Worm (Caenorhabditis elegans) whole organism, L4 larva: ENCODE results near the gene Y17D7C.2.

Experiments
- D1046.2 ChIP-seq: fragments of 200-800 bp; sonication (Bioruptor generic); IDR thresholded peaks from 2 replicates; pipeline ENCODE4 v1.3.6; 2022; ENCODE audit warnings: missing genetic modification characterization, missing compliant biosample characterization
- F37D6.2 ChIP-seq: sonication (generic microtip); optimal IDR thresholded peaks from 2 replicates; lab custom pipeline; 2016; ENCODE audit warnings: mild to moderate bottlenecking, missing genetic modification characterization, missing compliant biosample characterization
- F44E2.7 ChIP-seq: fragments of 200-800 bp; sonication (Bioruptor generic); IDR thresholded peaks from 2 replicates; pipeline ENCODE4 v2.1.2; 2022; ENCODE audit warnings: missing genetic modification characterization, missing compliant biosample characterization
- F49E8.2 ChIP-seq: sonication (generic microtip); optimal IDR thresholded peaks from 2 replicates; lab custom pipeline; 2016; ENCODE audit warnings: missing compliant biosample characterization, mild to moderate bottlenecking, missing genetic modification characterization, borderline replicate concordance
- R02D3.7 ChIP-seq: fragments of 150-350 bp; sonication (generic microtip); optimal IDR thresholded peaks from 3 replicates; lab custom pipeline; 2014; ENCODE audit warnings: missing biosample characterization, missing genetic modification characterization
- Y48G9A.11 ChIP-seq: fragments of 200-800 bp; sonication (Bioruptor generic); IDR thresholded peaks from 2 replicates; pipeline ENCODE4 v1.3.6; 2022; ENCODE audit warnings: missing genetic modification reagents, missing genetic modification characterization, missing compliant biosample characterization
- Y75B8A.6 ChIP-seq: fragments of 200-800 bp; sonication (Bioruptor generic); IDR thresholded peaks from 2 replicates; pipeline ENCODE4 v1.3.6; 2022; ENCODE audit warnings: missing genetic modification reagents, missing genetic modification characterization, missing compliant biosample characterization
- arid-1 ChIP-seq: fragments of 200-800 bp; sonication (Bioruptor generic); conservative IDR thresholded peaks from 2 replicates; pipeline ENCODE4 v1.3.6; 2022; ENCODE audit warnings: missing genetic modification reagents, missing genetic modification characterization, missing compliant biosample characterization
- attf-4 ChIP-seq: sonication (generic microtip); optimal IDR thresholded peaks from 3 replicates; lab custom pipeline; 2017; ENCODE audit warnings: missing biosample characterization, missing genetic modification characterization
- ceh-20 ChIP-seq: fragments of 200-800 bp; sonication (Bioruptor generic); IDR thresholded peaks from 2 replicates; pipeline ENCODE4 v1.3.6; 2022; ENCODE audit warnings: missing genetic modification reagents, missing genetic modification characterization, missing compliant biosample characterization
- ceh-44 ChIP-seq: fragments of 200-800 bp; sonication (Bioruptor generic); IDR thresholded peaks from 2 replicates; pipeline ENCODE4 v1.3.6; 2022; ENCODE audit warnings: missing genetic modification reagents, missing genetic modification characterization, missing compliant biosample characterization
- ceh-62 ChIP-seq: sonication (generic microtip); optimal IDR thresholded peaks from 2 replicates; lab custom pipeline; 2017; ENCODE audit warnings: missing biosample characterization, missing genetic modification characterization
- ceh-82 ChIP-seq: sonication (generic microtip); optimal IDR thresholded peaks from 2 replicates; lab custom pipeline; 2017; ENCODE audit warnings: missing biosample characterization, missing genetic modification characterization
- ces-1 ChIP-seq: fragments of 150-350 bp; sonication (generic microtip); optimal IDR thresholded peaks from 4 replicates; lab custom pipeline; 2014; ENCODE audit warnings: missing biosample characterization, missing genetic modification reagents, missing genetic modification characterization
- dmd-9 ChIP-seq: fragments of 200-800 bp; sonication (Bioruptor generic); IDR thresholded peaks from 2 replicates; pipeline ENCODE4 v1.3.6; 2022; ENCODE audit warnings: missing genetic modification reagents, missing genetic modification characterization, missing compliant biosample characterization
- hif-1 ChIP-seq, 2 experiments: sonication (generic microtip); optimal IDR thresholded peaks; 2 replicates each; lab custom pipeline; 2016 to 2017; ENCODE audit warnings: missing compliant biosample characterization in 2 of 2, missing genetic modification characterization in 2 of 2, missing genetic modification reagents in 2 of 2, missing genotype in 2 of 2, mild to moderate bottlenecking in 1 of 2
- hlh-30 ChIP-seq: sonication (generic microtip); optimal IDR thresholded peaks from 2 replicates; lab custom pipeline; 2017; ENCODE audit warnings: antibody characterized with exemption, mild to moderate bottlenecking, missing genetic modification characterization, missing compliant biosample characterization; ENCODE audit not compliant: insufficient read depth
- lin-15B ChIP-seq: fragments of 150-350 bp; sonication (generic microtip); optimal IDR thresholded peaks from 3 replicates; lab custom pipeline; 2014; ENCODE audit warnings: missing biosample characterization, missing genetic modification characterization
- lin-39 ChIP-seq: fragments of 150-350 bp; optimal IDR thresholded peaks from 2 replicates; lab custom pipeline; 2014; ENCODE audit warnings: missing biosample characterization, missing genetic modification reagents, missing genetic modification characterization
- lsy-2 ChIP-seq, 2 experiments: fragments of 150-350 bp in 1 of 2; sonication (generic microtip) in 1 of 2; optimal IDR thresholded peaks; 2 replicates each; lab custom pipeline; 2014 to 2017; ENCODE audit warnings: missing biosample characterization in 2 of 2, missing genetic modification characterization in 2 of 2
- mep-1 ChIP-seq: fragments of 150-350 bp; sonication (generic microtip); optimal IDR thresholded peaks from 3 replicates; lab custom pipeline; 2014; ENCODE audit warnings: missing biosample characterization, missing genetic modification characterization
- mes-2 ChIP-seq: sonication (generic microtip); optimal IDR thresholded peaks from 2 replicates; lab custom pipeline; 2016; ENCODE audit warnings: missing genotype, mild to moderate bottlenecking, missing genetic modification characterization, missing compliant biosample characterization; ENCODE audit not compliant: poor library complexity, severe bottlenecking
- nhr-11 ChIP-seq: fragments of 150-350 bp; optimal IDR thresholded peaks from 2 replicates; lab custom pipeline; 2014; ENCODE audit warnings: missing biosample characterization, missing genetic modification characterization
- nhr-111 ChIP-seq: fragments of 200-800 bp; sonication (Bioruptor generic); optimal IDR thresholded peaks from 2 replicates; lab custom pipeline; 2018; ENCODE audit warnings: mild to moderate bottlenecking, missing genetic modification characterization, missing compliant biosample characterization
- nhr-6 ChIP-seq: fragments of 150-350 bp; optimal IDR thresholded peaks from 2 replicates; lab custom pipeline; 2014; ENCODE audit warnings: missing biosample characterization, missing genetic modification characterization
- sdz-12 ChIP-seq: fragments of 200-800 bp; sonication (Bioruptor generic); optimal IDR thresholded peaks from 2 replicates; lab custom pipeline; 2018; ENCODE audit warnings: mild to moderate bottlenecking, missing genetic modification characterization, missing compliant biosample characterization
- set-16 ChIP-seq: fragments of 200-800 bp; sonication (Bioruptor generic); IDR thresholded peaks from 2 replicates; pipeline ENCODE4 v1.3.6; 2022; ENCODE audit warnings: missing genetic modification reagents, missing genetic modification characterization, missing compliant biosample characterization
- snpc-1.2 ChIP-seq: fragments of 200-800 bp; sonication (Bioruptor generic); IDR thresholded peaks from 2 replicates; pipeline ENCODE4 v1.3.6; 2022; ENCODE audit warnings: missing genetic modification reagents, missing genetic modification characterization, missing compliant biosample characterization
- spr-1 ChIP-seq: sonication (generic microtip); optimal IDR thresholded peaks from 2 replicates; lab custom pipeline; 2016; ENCODE audit warnings: mild to moderate bottlenecking, missing genetic modification characterization, missing compliant biosample characterization
- spr-3 ChIP-seq: fragments of 200-800 bp; sonication (Bioruptor generic); optimal IDR thresholded peaks from 2 replicates; lab custom pipeline; 2018; ENCODE audit warnings: mild to moderate bottlenecking, missing genetic modification characterization, missing compliant biosample characterization
- tag-97 ChIP-seq: fragments of 200-800 bp; sonication (Bioruptor generic); IDR thresholded peaks from 2 replicates; pipeline ENCODE4 v1.3.6; 2022; ENCODE audit warnings: missing genetic modification characterization, missing compliant biosample characterization
- vab-7 ChIP-seq: fragments of 200-800 bp; sonication (Bioruptor generic); IDR thresholded peaks from 2 replicates; pipeline ENCODE4 v1.3.6; 2022; ENCODE audit warnings: missing genetic modification reagents, missing genetic modification characterization, missing compliant biosample characterization
- zfp-3 ChIP-seq: fragments of 200-800 bp; sonication (Bioruptor generic); conservative IDR thresholded peaks from 2 replicates; pipeline ENCODE4 v1.3.6; 2022; ENCODE audit warnings: missing genetic modification reagents, missing genetic modification characterization, missing compliant biosample characterization

Y17D7C.2 gene

DNA sequence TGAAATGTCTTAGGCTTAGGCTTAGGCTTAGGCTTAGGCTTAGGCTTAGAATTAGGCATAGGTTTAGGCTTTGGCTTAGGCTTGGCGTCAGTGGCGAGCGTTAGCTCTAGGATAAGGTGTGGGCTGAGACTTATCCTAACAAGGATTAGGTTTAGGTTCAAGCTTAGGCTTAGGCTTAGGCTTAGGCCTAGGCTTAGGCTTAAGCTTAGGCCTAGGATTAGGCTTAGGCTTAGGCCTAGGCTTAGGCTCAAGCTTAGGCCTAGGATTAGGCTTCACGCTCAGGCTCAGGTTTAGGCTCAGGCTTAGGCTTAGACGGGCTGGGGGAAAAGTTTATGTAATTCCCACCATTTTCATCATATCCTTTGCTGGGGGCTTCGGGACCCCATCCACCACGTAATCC lies 14.2 kb upstream of the Y17D7C.2 start (continued):
- TF ChIP-seq hif-1 (tag; optimal IDR thresholded peaks at IDR 0.05; lab: Kevin White, UChicago): no peak

DNA sequence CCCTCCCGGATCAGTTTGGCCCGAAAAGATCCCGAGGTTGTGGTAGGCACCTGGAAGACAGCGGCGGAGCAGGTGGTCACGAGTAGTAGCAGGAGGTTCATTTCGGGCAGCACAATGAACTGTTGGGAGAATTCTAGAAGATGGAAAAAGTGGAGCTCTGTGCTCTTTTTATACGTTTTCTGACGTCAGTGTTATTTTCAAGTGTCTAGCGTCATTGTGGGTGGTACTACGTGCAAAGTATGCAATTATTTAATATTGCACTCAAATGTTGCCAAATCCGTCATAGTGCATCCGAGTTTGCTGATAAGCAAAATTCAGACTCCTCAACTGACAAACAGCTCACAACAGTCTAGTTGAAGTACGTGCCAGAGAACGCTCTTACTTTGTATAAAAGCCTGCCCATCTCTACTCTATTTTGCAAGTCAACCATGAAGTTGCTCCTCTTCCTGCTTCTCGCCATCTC lies 11.8 kb upstream of the Y17D7C.2 start, which contains the start of the genes asp-18 and scl-19:
TSS of gene asp-18 (minus strand) at position 101 of the 463 bp plus-strand sequence.
TSS of gene scl-19 (plus strand) at position 413 of the 463 bp plus-strand sequence.
- TF ChIP-seq nhr-11 (no peak), zfp-3 (GFP tag; lab: Robert Waterston, UW) (no peak), ceh-82 (tag; lab: Kevin White, UChicago) (no peak), ces-1 (GFP tag; lab: Kevin White, UChicago) (no peak), mes-2 (tag; lab: Kevin White, UChicago) (no peak), nhr-111 (GFP tag; lab: Kevin White, UChicago) (no peak), nhr-6 (tag; lab: Kevin White, UChicago) (no peak), F49E8.2 (tag; lab: Kevin White, UChicago) (no peak), spr-1 (tag; lab: Kevin White, UChicago) (no peak), hlh-30 (no peak), set-16 (GFP tag; lab: Robert Waterston, UW) (no peak)

DNA sequence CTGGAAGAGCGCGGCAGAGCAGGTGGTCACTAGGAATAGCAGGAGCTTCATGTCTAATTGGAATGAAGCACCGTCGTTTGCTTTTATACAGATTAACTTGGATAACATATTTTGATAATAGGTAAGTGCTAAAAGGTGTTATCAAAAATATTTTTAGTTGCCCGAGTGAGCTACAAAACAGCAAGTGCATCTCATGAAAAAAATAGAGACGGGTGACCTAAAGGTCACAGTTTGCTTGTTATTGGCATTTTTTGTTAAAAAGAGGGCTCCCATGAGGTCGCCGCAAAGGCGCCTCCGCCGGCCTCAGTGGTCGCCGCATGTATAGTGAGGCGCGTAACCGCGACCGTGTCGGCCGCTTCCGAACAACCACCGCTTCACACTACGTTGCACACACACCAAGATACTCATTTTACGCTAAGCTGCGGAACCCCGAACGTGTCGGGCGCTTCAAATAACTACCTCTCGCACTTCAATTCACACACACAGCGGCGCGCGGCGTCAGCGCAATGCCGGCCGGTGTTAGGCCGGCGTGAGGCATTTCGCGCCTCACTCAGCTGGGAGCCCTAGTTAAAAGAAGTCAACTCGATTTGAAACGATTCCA lies 9.6 kb upstream of the Y17D7C.2 start, which contains the start of gene asp-19:
TSS of gene asp-19 (minus strand) at position 51 of the 601 bp plus-strand sequence.
- no peak for TF ChIP-seq R02D3.7 (tag; lab: Kevin White, UChicago)
- no peak for TF ChIP-seq Y75B8A.6 (GFP tag; lab: Robert Waterston, UW)
- peak; percentile 62 for TF ChIP-seq set-16 (GFP tag; lab: Robert Waterston, UW)
- TF ChIP-seq ceh-20: no peak

DNA sequence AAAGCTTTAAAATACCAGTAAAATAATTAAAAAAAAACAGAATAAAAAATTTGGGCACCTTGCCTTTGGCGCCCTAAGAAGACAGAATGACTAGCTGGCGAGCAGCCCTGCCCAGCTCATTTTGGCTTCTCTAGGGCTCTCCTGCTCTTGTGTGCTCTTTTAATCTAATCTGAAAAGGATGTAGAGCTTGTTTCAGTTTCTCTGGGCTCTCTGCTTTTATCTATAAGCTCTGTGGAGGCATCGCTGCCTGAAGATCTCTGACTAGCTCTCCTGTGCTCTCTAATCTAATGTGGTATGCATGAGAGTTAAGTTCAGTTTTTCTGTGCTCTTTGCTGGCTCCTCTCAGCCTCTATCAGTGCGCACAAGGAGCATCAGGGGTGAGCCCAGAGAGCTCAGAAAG lies 6.1 kb upstream of the Y17D7C.2 start:
- TF ChIP-seq Y48G9A.11 (GFP tag; lab: Robert Waterston, UW): no peak
- TF ChIP-seq lin-39 (tag; lab: Kevin White, UChicago): no peak
- no peak for TF ChIP-seq tag-97 (GFP tag; lab: Robert Waterston, UW)
- no peak for TF ChIP-seq lin-15B (tag; lab: Kevin White, UChicago)
- TF ChIP-seq sdz-12: no peak
- no peak for TF ChIP-seq mep-1
- TF ChIP-seq snpc-1.2 (GFP tag; lab: Robert Waterston, UW): no peak
- no peak for TF ChIP-seq ceh-44 (GFP tag; lab: Robert Waterston, UW)
- no peak for TF ChIP-seq attf-4 (tag; lab: Kevin White, UChicago)
- TF ChIP-seq F37D6.2 (tag; lab: Kevin White, UChicago): no peak
- no peak for TF ChIP-seq lsy-2 (tag; optimal IDR thresholded peaks at IDR 0.05; lab: Kevin White, UChicago)
- no peak for TF ChIP-seq spr-3 (GFP tag; lab: Kevin White, UChicago)
- no peak for TF ChIP-seq arid-1 (GFP tag; lab: Robert Waterston, UW)
- no peak for TF ChIP-seq nhr-6 (tag; lab: Kevin White, UChicago)
- no peak for TF ChIP-seq vab-7
- TF ChIP-seq F44E2.7 (GFP tag; lab: Robert Waterston, UW): no peak
- TF ChIP-seq ceh-62 (tag; lab: Kevin White, UChicago): no peak
- no peak for TF ChIP-seq ceh-20

DNA sequence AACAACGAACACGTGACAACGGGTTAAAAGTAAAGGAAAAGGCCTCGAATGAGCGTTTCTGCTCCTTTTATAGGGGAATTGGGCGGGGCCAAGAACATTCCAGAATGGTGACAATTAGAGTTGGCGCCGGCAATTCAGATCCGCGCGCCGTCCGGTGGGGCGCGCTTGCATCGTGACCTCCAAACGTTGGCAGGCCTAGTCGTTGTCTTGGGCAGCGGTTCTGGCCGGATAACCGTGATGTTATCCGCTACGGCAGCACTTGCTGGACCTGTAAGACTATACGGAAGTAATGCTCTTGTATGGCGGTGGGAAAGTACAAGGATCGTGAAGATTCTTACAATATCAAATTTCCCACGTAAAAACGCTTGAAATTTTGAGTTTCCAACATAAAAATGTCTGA lies 5.0 kb upstream of the Y17D7C.2 start:
- TF ChIP-seq dmd-9 (GFP tag; lab: Robert Waterston, UW): peak; percentile 68
- peak; percentile 90 for TF ChIP-seq D1046.2 (GFP tag; lab: Robert Waterston, UW)
- TF ChIP-seq set-16 (GFP tag; lab: Robert Waterston, UW): peak; percentile 45; the same call in 1 of the 2 replicates
- 0 out of 2 replicates have a peak, but pooled peaks have one; percentile 22 for TF ChIP-seq Y48G9A.11 (GFP tag; lab: Robert Waterston, UW)
